Worm (Caenorhabditis elegans): ENCODE data around the gene pqn-29.

pqn-29 gene

DNA sequence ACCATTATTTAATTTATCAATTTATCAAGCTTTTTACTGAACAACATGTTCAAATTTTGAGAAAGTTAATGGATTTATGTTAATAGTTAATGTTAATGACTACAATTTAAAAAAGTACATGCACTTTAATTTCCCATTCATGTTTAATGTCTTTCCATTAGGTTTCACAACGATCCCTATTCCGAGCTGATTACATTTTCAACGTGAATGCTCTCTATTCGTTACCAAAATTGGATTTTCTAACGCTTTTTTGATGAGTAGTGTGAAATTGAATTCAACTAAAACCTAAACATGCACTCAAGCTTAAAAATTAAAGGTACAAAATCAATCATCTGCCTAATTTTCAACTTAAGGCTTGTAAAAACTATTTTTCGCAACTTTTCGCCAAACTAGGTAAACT lies 11.2 kb upstream of the pqn-29 start (continued):
- TF ChIP-seq ekl-4 (GFP tag; IDR thresholded peaks at IDR 0.05) (no peak), sea-2 (GFP tag; IDR thresholded peaks at IDR 0.05) (no peak), let-526 (GFP tag; IDR thresholded peaks at IDR 0.05) (no peak), Y67H2A.10 (GFP tag; conservative IDR thresholded peaks at IDR 0.05) (no peak)

DNA sequence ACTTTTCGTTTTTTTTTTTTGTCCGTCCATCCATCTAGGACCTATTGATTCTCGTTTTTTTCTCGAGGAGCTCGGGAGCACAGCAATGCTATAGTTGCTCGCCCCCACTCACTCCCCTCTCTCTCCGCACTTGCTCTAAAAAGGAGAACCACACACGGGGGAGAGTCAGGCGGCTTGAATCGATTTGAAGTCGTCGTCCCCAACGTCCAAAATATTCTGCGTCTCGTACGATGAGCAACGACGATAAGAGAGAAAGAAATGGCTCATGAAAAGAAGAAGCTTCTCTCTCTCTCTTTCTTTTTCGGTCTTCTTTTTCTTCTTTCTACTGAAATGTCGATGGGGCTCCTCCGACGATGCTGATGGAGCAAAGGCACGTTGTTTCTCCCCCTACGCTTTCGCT lies 10.3 kb upstream of the pqn-29 start:
- TF ChIP-seq ekl-4 (GFP tag; IDR thresholded peaks at IDR 0.05) (0 out of 2 replicates have a peak, but pooled peaks have one; percentile 25), egl-18 (GFP tag; IDR thresholded peaks at IDR 0.05) (no peak), pha-4 (tag; optimal IDR thresholded peaks at IDR 0.05) (no peak), mes-4 (tag; optimal IDR thresholded peaks at IDR 0.05) (no peak), rcor-1 (GFP tag; IDR thresholded peaks at IDR 0.05) (no peak), snpc-1.1 (tag; optimal IDR thresholded peaks at IDR 0.05; ENCODE audit: insufficient read depth) (no peak), madf-3 (GFP tag; IDR thresholded peaks at IDR 0.05) (no peak), mcd-1 (GFP tag; IDR thresholded peaks at IDR 0.05) (peak; percentile 16; the same call in 1 of the 2 replicates), cebp-1 (GFP tag; IDR thresholded peaks at IDR 0.05) (no peak), cebp-1 (tag; optimal IDR thresholded peaks at IDR 0.05) (peak; percentile 39), lin-35 (GFP tag; optimal IDR thresholded peaks at IDR 0.05) (peak in 1 of 3 experiments; percentile 51), ztf-22 (GFP tag; optimal IDR thresholded peaks at IDR 0.05) (no peak), lin-40 (tag; optimal IDR thresholded peaks at IDR 0.05) (peak; percentile 13), mel-28 (tag; optimal IDR thresholded peaks at IDR 0.05; ENCODE audit: borderline replicate concordance) (no peak), nhr-27 (tag; optimal IDR thresholded peaks at IDR 0.05) (no peak), let-607 (tag; optimal IDR thresholded peaks at IDR 0.05) (no peak), ceh-27 (GFP tag; optimal IDR thresholded peaks at IDR 0.05) (peak; percentile 41), K12H6.12 (tag; optimal IDR thresholded peaks at IDR 0.05) (peak; percentile 57)

DNA sequence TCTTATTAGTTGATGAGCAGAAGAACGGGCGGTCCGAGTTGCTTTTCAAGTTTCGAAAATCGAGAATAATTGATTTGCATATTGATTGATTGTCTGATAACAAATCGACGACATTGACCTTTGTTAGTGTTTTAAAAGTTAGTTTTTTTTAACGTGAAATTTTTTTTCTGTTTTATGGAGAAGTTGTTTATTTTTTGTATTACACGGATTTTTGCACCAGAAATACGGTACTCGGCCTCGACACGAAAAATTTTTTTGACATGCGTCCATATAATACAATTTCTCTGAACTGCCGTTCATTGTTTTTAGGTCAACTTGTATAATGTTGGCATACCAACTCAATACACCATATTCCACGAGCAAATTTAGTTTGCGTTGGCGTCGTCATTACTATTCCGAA lies 9.3 kb upstream of the pqn-29 start, which contains the start of gene T23F11.2:
TSS of gene T23F11.2 (minus strand) at position 101 of the 400 bp plus-strand sequence.
- TF ChIP-seq madf-3 (GFP tag; IDR thresholded peaks at IDR 0.05) (no peak), cebp-1 (GFP tag; IDR thresholded peaks at IDR 0.05) (no peak), cebp-1 (tag; optimal IDR thresholded peaks at IDR 0.05) (no peak), C06A6.2 (GFP tag; conservative IDR thresholded peaks at IDR 0.05) (no peak), ceh-79 (tag; optimal IDR thresholded peaks at IDR 0.05) (no peak), snpc-1.3 (tag; optimal IDR thresholded peaks at IDR 0.05; ENCODE audit: insufficient read depth) (no peak), zim-3 (tag; optimal IDR thresholded peaks at IDR 0.05) (no peak), madf-8 (GFP tag; conservative IDR thresholded peaks at IDR 0.05) (no peak), ZK185.1 (tag; optimal IDR thresholded peaks at IDR 0.05; ENCODE audit: poor library complexity, severe bottlenecking) (no peak), mel-28 (tag; optimal IDR thresholded peaks at IDR 0.05; ENCODE audit: borderline replicate concordance) (no peak), pha-4 (tag; optimal IDR thresholded peaks at IDR 0.05) (no peak), athp-1 (tag; optimal IDR thresholded peaks at IDR 0.05) (no peak), ztf-25 (GFP tag; IDR thresholded peaks at IDR 0.05) (no peak), nfyb-1 (GFP tag; IDR thresholded peaks at IDR 0.05) (no peak), mcd-1 (GFP tag; IDR thresholded peaks at IDR 0.05) (no peak)

ce11 chrIII:4653912-4654311 lies 7.8 kb upstream of the pqn-29 start:
- TF ChIP-seq Y53G8AR.9 (GFP tag; conservative IDR thresholded peaks at IDR 0.05) (0 out of 2 replicates have a peak, but pooled peaks have one; percentile 61), athp-1 (tag; optimal IDR thresholded peaks at IDR 0.05) (peak; percentile 13), snpc-1.1 (tag; optimal IDR thresholded peaks at IDR 0.05; ENCODE audit: insufficient read depth) (no peak), ceh-40 (GFP tag; IDR thresholded peaks at IDR 0.05) (no peak), cebp-1 (GFP tag; IDR thresholded peaks at IDR 0.05) (no peak), cebp-1 (tag; optimal IDR thresholded peaks at IDR 0.05) (peak; percentile 48), egl-18 (GFP tag; IDR thresholded peaks at IDR 0.05) (0 out of 2 replicates have a peak, but pooled peaks have one; percentile 28), ekl-4 (GFP tag; IDR thresholded peaks at IDR 0.05) (peak; percentile 61; the same call in 1 of the 2 replicates), nfyb-1 (GFP tag; IDR thresholded peaks at IDR 0.05) (peak; percentile 75), B0336.3 (GFP tag; IDR thresholded peaks at IDR 0.05) (no peak; the same call in 1 of the 2 replicates), lin-35 (GFP tag; optimal IDR thresholded peaks at IDR 0.05) (peak in 1 of 3 experiments; percentile 69), lin-40 (tag; optimal IDR thresholded peaks at IDR 0.05) (peak; percentile 6), egl-44 (GFP tag; IDR thresholded peaks at IDR 0.05) (0 out of 2 replicates have a peak, but pooled peaks have one; percentile 18), ceh-79 (tag; optimal IDR thresholded peaks at IDR 0.05) (no peak), ztf-6 (GFP tag; IDR thresholded peaks at IDR 0.05) (peak; percentile 55; the same call in 1 of the 2 replicates), nfya-2 (GFP tag; IDR thresholded peaks at IDR 0.05) (peak; percentile 17; the same call in 1 of the 2 replicates), hmg-1.2 (GFP tag; IDR thresholded peaks at IDR 0.05) (0 out of 2 replicates have a peak, but pooled peaks have one; percentile 9), bed-2 (GFP tag; IDR thresholded peaks at IDR 0.05) (no peak), atf-7 (tag; optimal IDR thresholded peaks at IDR 0.05) (no peak), repo-1 (tag; optimal IDR thresholded peaks at IDR 0.05) (peak; percentile 57), Y53F4B.3 (GFP tag; IDR thresholded peaks at IDR 0.05) (no peak)

Data from whole organism, young adult.